Worm (Caenorhabditis elegans): ENCODE results near the gene F57B9.1.

DNA sequence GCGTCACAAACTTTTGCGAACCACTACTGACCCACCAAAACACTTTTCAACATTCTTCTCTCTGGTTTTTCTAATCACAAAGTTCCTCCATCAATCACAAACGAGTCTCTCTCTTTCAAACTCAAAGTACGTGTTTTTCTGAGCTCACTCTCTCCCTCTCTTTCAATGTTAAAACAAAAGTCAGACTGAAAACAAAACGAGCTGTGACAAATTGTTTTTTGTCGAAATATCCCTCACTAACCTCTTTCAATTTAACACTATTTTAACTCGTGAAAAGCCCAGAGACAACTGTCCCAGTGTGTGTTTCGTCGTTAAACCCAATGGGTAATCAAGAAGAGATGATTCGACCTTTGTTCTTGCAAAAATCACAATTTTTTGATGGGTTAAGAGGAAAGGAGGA is 26.2 kb downstream of the F57B9.1 start:
- no peak for TF ChIP-seq egl-27 (tag; optimal IDR thresholded peaks at IDR 0.05)
- no peak for TF ChIP-seq sox-4 (tag; optimal IDR thresholded peaks at IDR 0.05)
- TF ChIP-seq unc-62 (GFP tag; optimal IDR thresholded peaks at IDR 0.05), result no peak
- no peak for TF ChIP-seq jun-1 (tag; optimal IDR thresholded peaks at IDR 0.05)
- TF ChIP-seq hlh-4 (tag; optimal IDR thresholded peaks at IDR 0.05), result no peak
- TF ChIP-seq ceh-88 (GFP tag; IDR thresholded peaks at IDR 0.05), result no peak
- TF ChIP-seq nhr-76 (tag; optimal IDR thresholded peaks at IDR 0.05), result no peak

Data from whole organism, L1 larva.